Fruit fly (Drosophila melanogaster) whole organism, prepupa: ENCODE results near the gene CG11095.

Experiments
- Blimp-1 ChIP-seq: fragments of 200-800 bp; sonication (Bioruptor generic); optimal IDR thresholded peaks from 3 replicates; lab custom pipeline; 2017; ENCODE audit warnings: missing biosample characterization, missing genetic modification characterization, mild to moderate bottlenecking, moderate library complexity, missing genetic modification reagents
- CG10631 ChIP-seq: fragments of 200-800 bp; sonication (Bioruptor generic); optimal IDR thresholded peaks from 2 replicates; lab custom pipeline; 2016; ENCODE audit warnings: missing biosample characterization, missing genetic modification characterization
- CG10669 ChIP-seq: fragments of 200-800 bp; sonication (Bioruptor generic); optimal IDR thresholded peaks from 3 replicates; lab custom pipeline; 2018; ENCODE audit warnings: missing biosample characterization, mild to moderate bottlenecking, missing genetic modification characterization, moderate library complexity
- CG11294 ChIP-seq: fragments of 200-800 bp; sonication (Bioruptor generic); IDR thresholded peaks from 2 replicates; pipeline ENCODE4 v1.3.6; 2022; ENCODE audit warnings: missing biosample characterization, missing genetic modification characterization
- CG11762 ChIP-seq: fragments of 200-800 bp; sonication (Bioruptor generic); optimal IDR thresholded peaks from 3 replicates; lab custom pipeline; 2016; ENCODE audit warnings: missing biosample characterization, missing genetic modification characterization; ENCODE audit not compliant: insufficient read depth
- CG11902 ChIP-seq: fragments of 200-800 bp; sonication (Bioruptor generic); optimal IDR thresholded peaks from 3 replicates; lab custom pipeline; 2016; ENCODE audit warnings: missing biosample characterization, missing genetic modification characterization
- CG15336 ChIP-seq: fragments of 200-800 bp; sonication (Bioruptor generic); IDR thresholded peaks from 2 replicates; pipeline ENCODE4 v1.3.6; 2022; ENCODE audit warnings: missing biosample characterization, missing genetic modification characterization
- CG16779 ChIP-seq: fragments of 200-800 bp; sonication (Bioruptor generic); optimal IDR thresholded peaks from 3 replicates; lab custom pipeline; 2017; ENCODE audit warnings: missing biosample characterization, mild to moderate bottlenecking, missing genetic modification characterization
- CG3032 ChIP-seq: fragments of 200-800 bp; optimal IDR thresholded peaks from 2 replicates; lab custom pipeline; 2019; ENCODE audit warnings: missing biosample characterization, mild to moderate bottlenecking, missing genetic modification characterization, moderate library complexity
- CG31627 ChIP-seq: fragments of 200-800 bp; sonication (Bioruptor generic); optimal IDR thresholded peaks from 3 replicates; lab custom pipeline; 2016; ENCODE audit warnings: missing biosample characterization, missing genetic modification characterization
- CG6276 ChIP-seq: fragments of 200-800 bp; sonication (Bioruptor generic); optimal IDR thresholded peaks from 2 replicates; lab custom pipeline; 2017; ENCODE audit warnings: missing biosample characterization, mild to moderate bottlenecking, missing genetic modification characterization
- CG6792 ChIP-seq: fragments of 200-800 bp; sonication (Bioruptor generic); optimal IDR thresholded peaks from 3 replicates; lab custom pipeline; 2016; ENCODE audit warnings: missing biosample characterization, missing genetic modification characterization
- CG6808 ChIP-seq: fragments of 200-800 bp; sonication (Bioruptor generic); optimal IDR thresholded peaks from 3 replicates; lab custom pipeline; 2017; ENCODE audit warnings: missing biosample characterization, missing genetic modification characterization, mild to moderate bottlenecking, moderate library complexity, missing genetic modification reagents
- CG6854 ChIP-seq: fragments of 200-800 bp; sonication (Bioruptor generic); optimal IDR thresholded peaks from 2 replicates; lab custom pipeline; 2017; ENCODE audit warnings: missing biosample characterization, mild to moderate bottlenecking, missing genetic modification characterization
- CG8119 ChIP-seq: fragments of 200-800 bp; sonication (Bioruptor generic); IDR thresholded peaks from 3 replicates; pipeline ENCODE4 v1.3.6; 2022; ENCODE audit warnings: missing biosample characterization, missing genetic modification characterization
- CG8319 ChIP-seq: fragments of 200-800 bp; sonication (Bioruptor generic); optimal IDR thresholded peaks from 3 replicates; lab custom pipeline; 2016; ENCODE audit warnings: missing biosample characterization, missing genetic modification characterization
- CG8632 ChIP-seq: fragments of 200-800 bp; sonication (Bioruptor generic); optimal IDR thresholded peaks from 3 replicates; lab custom pipeline; 2016; ENCODE audit warnings: missing biosample characterization, missing genetic modification characterization
- CG9139 ChIP-seq: fragments of 200-800 bp; sonication (Bioruptor generic); optimal IDR thresholded peaks from 3 replicates; lab custom pipeline; 2017; ENCODE audit warnings: missing biosample characterization, mild to moderate bottlenecking, missing genetic modification characterization
- Eip75B ChIP-seq: fragments of 200-800 bp; sonication (Bioruptor generic); optimal IDR thresholded peaks from 3 replicates; lab custom pipeline; 2016; ENCODE audit warnings: missing biosample characterization, missing genetic modification characterization
- Eip78C ChIP-seq: fragments of 200-800 bp; sonication (Bioruptor generic); peaks from one replicate; lab custom pipeline; 2016; ENCODE audit warnings: missing biosample characterization, missing genetic modification characterization
- Ets96B ChIP-seq: fragments of 200-800 bp; optimal IDR thresholded peaks from 2 replicates; lab custom pipeline; 2019; ENCODE audit warnings: missing biosample characterization, mild to moderate bottlenecking, missing genetic modification characterization, moderate library complexity
- Gug ChIP-seq: fragments of 200-800 bp; sonication (Bioruptor generic); IDR thresholded peaks from 2 replicates; pipeline ENCODE4 v1.3.6; 2022; ENCODE audit warnings: missing biosample characterization, missing genetic modification characterization
- Hr4 ChIP-seq: fragments of 200-800 bp; sonication (Bioruptor generic); optimal IDR thresholded peaks from 3 replicates; lab custom pipeline; 2016; ENCODE audit warnings: missing biosample characterization, missing genetic modification characterization
- Lpt ChIP-seq: fragments of 200-800 bp; sonication (Bioruptor generic); optimal IDR thresholded peaks from 3 replicates; lab custom pipeline; 2016; ENCODE audit warnings: missing biosample characterization, missing genetic modification characterization
- Met ChIP-seq: fragments of 200-800 bp; sonication (Bioruptor generic); optimal IDR thresholded peaks from 3 replicates; lab custom pipeline; 2016; ENCODE audit warnings: missing biosample characterization, missing genetic modification characterization
- OdsH ChIP-seq: fragments of 200-800 bp; sonication (Bioruptor generic); optimal IDR thresholded peaks from 3 replicates; lab custom pipeline; 2016; ENCODE audit warnings: missing biosample characterization, missing genetic modification characterization
- Sox102F ChIP-seq: fragments of 200-800 bp; sonication (Bioruptor generic); optimal IDR thresholded peaks from 2 replicates; lab custom pipeline; 2016; ENCODE audit warnings: missing biosample characterization, mild to moderate bottlenecking, missing genetic modification characterization
- Sox14 ChIP-seq: fragments of 200-800 bp; sonication (Bioruptor generic); optimal IDR thresholded peaks from 3 replicates; lab custom pipeline; 2016; ENCODE audit warnings: missing biosample characterization, missing genetic modification characterization
- acj6 ChIP-seq: fragments of 200-800 bp; sonication (Bioruptor generic); optimal IDR thresholded peaks from 3 replicates; lab custom pipeline; 2016; ENCODE audit warnings: missing biosample characterization, missing genetic modification characterization
- cyc ChIP-seq: fragments of 200-800 bp; sonication (Bioruptor generic); optimal IDR thresholded peaks from 3 replicates; lab custom pipeline; 2016; ENCODE audit warnings: missing biosample characterization, missing genetic modification characterization
- dsx ChIP-seq: fragments of 200-800 bp; optimal IDR thresholded peaks from 3 replicates; lab custom pipeline; 2019; ENCODE audit warnings: missing biosample characterization, mild to moderate bottlenecking, missing genetic modification characterization, moderate library complexity; ENCODE audit not compliant: poor library complexity, severe bottlenecking
- eg ChIP-seq: fragments of 200-800 bp; sonication (Bioruptor generic); IDR thresholded peaks from 3 replicates; pipeline ENCODE4 v1.3.6; 2022; ENCODE audit warnings: missing biosample characterization, missing genetic modification characterization
- esn ChIP-seq: fragments of 200-800 bp; sonication (Bioruptor generic); optimal IDR thresholded peaks from 2 replicates; lab custom pipeline; 2016; ENCODE audit warnings: missing biosample characterization, mild to moderate bottlenecking, missing genetic modification characterization, moderate library complexity
- fd59A ChIP-seq: fragments of 200-800 bp; sonication (Bioruptor generic); optimal IDR thresholded peaks from 2 replicates; lab custom pipeline; 2017; ENCODE audit warnings: missing biosample characterization, mild to moderate bottlenecking, missing genetic modification characterization, missing genetic modification reagents
- fd85E ChIP-seq: fragments of 200-800 bp; sonication (Bioruptor generic); optimal IDR thresholded peaks from 3 replicates; lab custom pipeline; 2016; ENCODE audit warnings: missing biosample characterization, missing genetic modification characterization
- fkh ChIP-seq: fragments of 200-800 bp; sonication (Bioruptor generic); optimal IDR thresholded peaks from 3 replicates; lab custom pipeline; 2017; ENCODE audit warnings: missing biosample characterization, mild to moderate bottlenecking, missing genetic modification characterization, moderate library complexity
- lz ChIP-seq: fragments of 200-800 bp; sonication (Bioruptor generic); optimal IDR thresholded peaks from 3 replicates; lab custom pipeline; 2016; ENCODE audit warnings: missing biosample characterization, missing genetic modification characterization
- net ChIP-seq: fragments of 200-800 bp; sonication (Bioruptor generic); optimal IDR thresholded peaks from 3 replicates; lab custom pipeline; 2016; ENCODE audit warnings: missing biosample characterization, missing genetic modification characterization
- pdm3 ChIP-seq: fragments of 200-800 bp; sonication (Bioruptor generic); optimal IDR thresholded peaks from 3 replicates; lab custom pipeline; 2016; ENCODE audit warnings: missing biosample characterization, missing genetic modification characterization
- salr ChIP-seq, 2 experiments: fragments of 200-800 bp; sonication (Bioruptor generic); optimal IDR thresholded peaks; 3 replicates each; lab custom pipeline; 2016 to 2018; ENCODE audit warnings: missing biosample characterization in 2 of 2, missing genetic modification characterization in 2 of 2, mild to moderate bottlenecking in 1 of 2
- spab ChIP-seq: fragments of 200-800 bp; sonication (Bioruptor generic); optimal IDR thresholded peaks from 2 replicates; lab custom pipeline; 2017; ENCODE audit warnings: missing biosample characterization, mild to moderate bottlenecking, missing genetic modification characterization, missing genetic modification reagents
- ss ChIP-seq, 2 experiments: fragments of 200-800 bp; sonication (Bioruptor generic); optimal IDR thresholded peaks; 2 replicates in 1 of 2; 3 replicates in 1 of 2; lab custom pipeline; 2017 to 2018; ENCODE audit warnings: mild to moderate bottlenecking in 2 of 2, missing biosample characterization in 2 of 2, missing genetic modification characterization in 2 of 2, moderate library complexity in 1 of 2
- svp ChIP-seq: fragments of 200-800 bp; sonication (Bioruptor generic); peaks from one replicate; lab custom pipeline; 2016; ENCODE audit warnings: missing biosample characterization, missing genetic modification characterization
- vri ChIP-seq: fragments of 200-800 bp; sonication (Bioruptor generic); optimal IDR thresholded peaks from 3 replicates; lab custom pipeline; 2016; ENCODE audit warnings: missing biosample characterization, mild to moderate bottlenecking, missing genetic modification characterization

CG11095 gene

dm6 chrX:13778568-13778967 is 32.9 kb upstream of the CG11095 start:
- no peak for TF ChIP-seq OdsH (GFP tag; lab: Kevin White, UChicago)
- no peak for TF ChIP-seq CG10631 (GFP tag; lab: Kevin White, UChicago)
- TF ChIP-seq Eip75B, result no peak
- no peak for TF ChIP-seq CG16779
- no peak for TF ChIP-seq CG11902 (GFP tag; lab: Kevin White, UChicago)
- no peak for TF ChIP-seq CG8119 (GFP tag; lab: Robert Waterston, UW)
- TF ChIP-seq CG6854 (GFP tag; lab: Kevin White, UChicago), result no peak
- no peak for TF ChIP-seq Hr4
- no peak for TF ChIP-seq Lpt (GFP tag; lab: Kevin White, UChicago)
- TF ChIP-seq lz (GFP tag; lab: Kevin White, UChicago), result no peak
- TF ChIP-seq CG9139 (GFP tag; lab: Kevin White, UChicago), result no peak
- no peak for TF ChIP-seq vri (GFP tag; lab: Kevin White, UChicago)

- TF ChIP-seq net (GFP tag; lab: Kevin White, UChicago) (no peak), Eip78C (GFP tag; lab: Kevin White, UChicago) (peak; percentile 72), CG15336 (peak; percentile 58; the same call in 1 of the 2 replicates), fkh (GFP tag; lab: Kevin White, UChicago) (peak; percentile 26), Sox14 (GFP tag; lab: Kevin White, UChicago) (peak; percentile 8), cyc (GFP tag; lab: Kevin White, UChicago) (no peak), CG3032 (tag; lab: Kevin White, UChicago) (peak; percentile 25), CG6276 (GFP tag; lab: Kevin White, UChicago) (peak; percentile 83), CG10669 (peak; percentile 39)
- TF ChIP-seq, all 60 proteins: peak for 7
Measured at dm6 chrX:13779696-13780095, 31.8 kb upstream of the CG11095 start.

dm6 chrX:13781739-13782502 is 29.6 kb upstream of the CG11095 start, which contains the start of the genes CtsB and amrt:
TSS of gene CtsB (minus strand) at chrX:13782170.
TSS of gene amrt (plus strand) at chrX:13782459.
- TF ChIP-seq pdm3 (GFP tag; lab: Kevin White, UChicago) (peak; percentile 72), salr (GFP tag; optimal IDR thresholded peaks at IDR 0.05; lab: Kevin White, UChicago) (peak in 1 of 2 experiments; percentile 66), Blimp-1 (GFP tag; lab: Kevin White, UChicago) (peak; percentile 36), CG31627 (GFP tag; lab: Kevin White, UChicago) (peak; percentile 63), eg (peak; percentile 86), CG8632 (GFP tag; lab: Kevin White, UChicago) (peak; percentile 12), svp (GFP tag; lab: Kevin White, UChicago) (no peak), fd59A (GFP tag; lab: Kevin White, UChicago) (peak; percentile 3), OdsH (GFP tag; lab: Kevin White, UChicago) (peak; percentile 66), Sox102F (GFP tag; lab: Kevin White, UChicago) (peak; percentile 46), ss (GFP tag; optimal IDR thresholded peaks at IDR 0.05; lab: Kevin White, UChicago) (peak; percentile 60 to 78), cyc (GFP tag; lab: Kevin White, UChicago) (peak; percentile 53), Eip78C (GFP tag; lab: Kevin White, UChicago) (peak; percentile 76), acj6 (GFP tag; lab: Kevin White, UChicago) (peak; percentile 57), CG6808 (GFP tag; lab: Kevin White, UChicago) (peak; percentile 70), Gug (GFP tag; lab: Robert Waterston, UW) (peak; percentile 58), CG11902 (GFP tag; lab: Kevin White, UChicago) (no peak), CG6276 (GFP tag; lab: Kevin White, UChicago) (peak; percentile 70), Met (GFP tag; lab: Kevin White, UChicago) (peak; percentile 62), fd85E (GFP tag; lab: Kevin White, UChicago) (no peak), esn (GFP tag; lab: Kevin White, UChicago) (peak; percentile 59), CG11762 (peak; percentile 53), Eip75B (peak; percentile 67), net (GFP tag; lab: Kevin White, UChicago) (peak; percentile 77), spab (GFP tag; lab: Kevin White, UChicago) (peak; percentile 48), CG8119 (GFP tag; lab: Robert Waterston, UW) (no peak; the same call in 2 of the 3 replicates), Ets96B (tag; lab: Kevin White, UChicago) (peak; percentile 37), Lpt (GFP tag; lab: Kevin White, UChicago) (peak; percentile 32), dsx (GFP tag; lab: Kevin White, UChicago) (peak; percentile 17), CG11294 (GFP tag; lab: Robert Waterston, UW) (no peak; the same call in 1 of the 2 replicates), CG6792 (GFP tag; lab: Kevin White, UChicago) (peak; percentile 43), CG3032 (tag; lab: Kevin White, UChicago) (peak; percentile 55), CG8319 (GFP tag; lab: Kevin White, UChicago) (peak; percentile 7), vri (GFP tag; lab: Kevin White, UChicago) (peak; percentile 43)
